Worm (Caenorhabditis elegans) whole organism, L4 larva: Measurements from ENCODE around the gene F09C8.1.

Source experiments
- D1046.2 ChIP-seq: fragments of 200-800 bp; sonication (Bioruptor generic); IDR thresholded peaks from 2 replicates; pipeline ENCODE4 v1.3.6; 2022; ENCODE audit warnings: missing genetic modification characterization, missing compliant biosample characterization
- F26F4.8 ChIP-seq: fragments of 200-800 bp; sonication (Bioruptor generic); conservative IDR thresholded peaks from 2 replicates; pipeline ENCODE4 v1.3.6; 2022; ENCODE audit warnings: missing genetic modification characterization, missing compliant biosample characterization
- F37D6.2 ChIP-seq: sonication (generic microtip); optimal IDR thresholded peaks from 2 replicates; lab custom pipeline; 2016; ENCODE audit warnings: mild to moderate bottlenecking, missing genetic modification characterization, missing compliant biosample characterization
- F49E8.2 ChIP-seq: sonication (generic microtip); optimal IDR thresholded peaks from 2 replicates; lab custom pipeline; 2016; ENCODE audit warnings: missing compliant biosample characterization, mild to moderate bottlenecking, missing genetic modification characterization, borderline replicate concordance
- T20F7.1 ChIP-seq: fragments of 200-800 bp; sonication (Bioruptor generic); optimal IDR thresholded peaks from 2 replicates; lab custom pipeline; 2018; ENCODE audit warnings: mild to moderate bottlenecking, missing genetic modification characterization, missing compliant biosample characterization
- ZK337.2 ChIP-seq: fragments of 200-800 bp; sonication (Bioruptor generic); IDR thresholded peaks from 2 replicates; pipeline ENCODE4 v1.3.6; 2022; ENCODE audit warnings: missing genetic modification reagents, missing genetic modification characterization, missing compliant biosample characterization
- aha-1 ChIP-seq: fragments of 150-350 bp; peaks from one replicate; lab custom pipeline; 2014; ENCODE audit warnings: missing biosample characterization, missing genetic modification characterization
- ama-1 ChIP-seq: fragments of 150-350 bp; optimal IDR thresholded peaks from 2 replicates; lab custom pipeline; 2014; ENCODE audit warnings: inconsistent platforms, mixed read lengths
- ceh-20 ChIP-seq: fragments of 200-800 bp; sonication (Bioruptor generic); IDR thresholded peaks from 2 replicates; pipeline ENCODE4 v1.3.6; 2022; ENCODE audit warnings: missing genetic modification reagents, missing genetic modification characterization, missing compliant biosample characterization
- ceh-62 ChIP-seq: sonication (generic microtip); optimal IDR thresholded peaks from 2 replicates; lab custom pipeline; 2017; ENCODE audit warnings: missing biosample characterization, missing genetic modification characterization
- ceh-82 ChIP-seq: sonication (generic microtip); optimal IDR thresholded peaks from 2 replicates; lab custom pipeline; 2017; ENCODE audit warnings: missing biosample characterization, missing genetic modification characterization
- cey-2 ChIP-seq: sonication (generic microtip); optimal IDR thresholded peaks from 3 replicates; lab custom pipeline; 2017; ENCODE audit warnings: missing genetic modification characterization, mild to moderate bottlenecking, missing compliant biosample characterization, antibody characterized with exemption, borderline replicate concordance; ENCODE audit not compliant: insufficient read depth
- ctbp-1 ChIP-seq: fragments of 200-800 bp; sonication (Bioruptor generic); IDR thresholded peaks from 2 replicates; pipeline ENCODE4 v1.3.6; 2022; ENCODE audit warnings: missing genetic modification reagents, missing genetic modification characterization, missing compliant biosample characterization
- daf-16 ChIP-seq, 3 experiments: sonication (generic microtip); optimal IDR thresholded peaks; 2 replicates each; lab custom pipeline; 2016 to 2017; ENCODE audit warnings: missing genetic modification characterization in 3 of 3, missing genetic modification reagents in 3 of 3, mild to moderate bottlenecking in 2 of 3, missing compliant biosample characterization in 2 of 3, missing biosample characterization in 1 of 3, moderate library complexity in 1 of 3
- daf-19 ChIP-seq: fragments of 200-800 bp; sonication (Bioruptor generic); conservative IDR thresholded peaks from 2 replicates; pipeline ENCODE4 v1.3.6; 2022; ENCODE audit warnings: missing genetic modification characterization, missing compliant biosample characterization
- dve-1 ChIP-seq: sonication (generic microtip); optimal IDR thresholded peaks from 2 replicates; lab custom pipeline; 2017; ENCODE audit warnings: antibody characterized with exemption, mild to moderate bottlenecking, missing genetic modification characterization, missing compliant biosample characterization; ENCODE audit not compliant: insufficient read depth
- fkh-10 ChIP-seq: fragments of 150-350 bp; optimal IDR thresholded peaks from 2 replicates; lab custom pipeline; 2014; ENCODE audit warnings: missing biosample characterization, missing genetic modification reagents, missing genetic modification characterization
- gei-8 ChIP-seq: fragments of 200-800 bp; sonication (Bioruptor generic); optimal IDR thresholded peaks from 2 replicates; lab custom pipeline; 2018; ENCODE audit warnings: mild to moderate bottlenecking, missing genetic modification characterization, missing compliant biosample characterization
- hif-1 ChIP-seq, 2 experiments: sonication (generic microtip); optimal IDR thresholded peaks; 2 replicates each; lab custom pipeline; 2016 to 2017; ENCODE audit warnings: missing compliant biosample characterization in 2 of 2, missing genetic modification characterization in 2 of 2, missing genetic modification reagents in 2 of 2, missing genotype in 2 of 2, mild to moderate bottlenecking in 1 of 2
- hlh-11 ChIP-seq: fragments of 200-800 bp; sonication (Bioruptor generic); optimal IDR thresholded peaks from 2 replicates; lab custom pipeline; 2018; ENCODE audit warnings: mild to moderate bottlenecking, missing genetic modification characterization, missing compliant biosample characterization
- hlh-30 ChIP-seq: sonication (generic microtip); optimal IDR thresholded peaks from 2 replicates; lab custom pipeline; 2017; ENCODE audit warnings: antibody characterized with exemption, mild to moderate bottlenecking, missing genetic modification characterization, missing compliant biosample characterization; ENCODE audit not compliant: insufficient read depth
- lin-13 ChIP-seq: fragments of 150-350 bp; optimal IDR thresholded peaks from 2 replicates; lab custom pipeline; 2014; ENCODE audit warnings: missing biosample characterization, missing genetic modification reagents, missing genetic modification characterization
- lin-15B ChIP-seq: fragments of 150-350 bp; sonication (generic microtip); optimal IDR thresholded peaks from 3 replicates; lab custom pipeline; 2014; ENCODE audit warnings: missing biosample characterization, missing genetic modification characterization
- lir-3 ChIP-seq: sonication (generic microtip); optimal IDR thresholded peaks from 2 replicates; lab custom pipeline; 2016; ENCODE audit warnings: mild to moderate bottlenecking, missing genetic modification characterization, missing compliant biosample characterization
- lsy-2 ChIP-seq, 2 experiments: fragments of 150-350 bp in 1 of 2; sonication (generic microtip) in 1 of 2; optimal IDR thresholded peaks; 2 replicates each; lab custom pipeline; 2014 to 2017; ENCODE audit warnings: missing biosample characterization in 2 of 2, missing genetic modification characterization in 2 of 2
- madf-9 ChIP-seq: fragments of 200-800 bp; sonication (Bioruptor generic); conservative IDR thresholded peaks from 2 replicates; pipeline ENCODE4 v1.3.6; 2022; ENCODE audit warnings: missing genetic modification reagents, missing genetic modification characterization, missing compliant biosample characterization
- mep-1 ChIP-seq: fragments of 150-350 bp; sonication (generic microtip); optimal IDR thresholded peaks from 3 replicates; lab custom pipeline; 2014; ENCODE audit warnings: missing biosample characterization, missing genetic modification characterization
- mes-2 ChIP-seq: sonication (generic microtip); optimal IDR thresholded peaks from 2 replicates; lab custom pipeline; 2016; ENCODE audit warnings: missing genotype, mild to moderate bottlenecking, missing genetic modification characterization, missing compliant biosample characterization; ENCODE audit not compliant: poor library complexity, severe bottlenecking
- mxl-3 ChIP-seq: fragments of 200-800 bp; sonication (Bioruptor generic); optimal IDR thresholded peaks from 2 replicates; lab custom pipeline; 2018; ENCODE audit warnings: mild to moderate bottlenecking, missing genetic modification characterization, missing compliant biosample characterization
- nhr-28 ChIP-seq: fragments of 150-350 bp; optimal IDR thresholded peaks from 2 replicates; lab custom pipeline; 2014; ENCODE audit warnings: missing biosample characterization, missing genetic modification characterization
- nhr-41 ChIP-seq: fragments of 200-800 bp; sonication (Bioruptor generic); IDR thresholded peaks from 2 replicates; pipeline ENCODE4 v1.3.6; 2022; ENCODE audit warnings: missing genetic modification reagents, missing genetic modification characterization, missing compliant biosample characterization
- nhr-48 ChIP-seq: sonication (generic microtip); optimal IDR thresholded peaks from 2 replicates; lab custom pipeline; 2016; ENCODE audit warnings: mild to moderate bottlenecking, missing genetic modification characterization, missing compliant biosample characterization
- nhr-6 ChIP-seq: fragments of 150-350 bp; optimal IDR thresholded peaks from 2 replicates; lab custom pipeline; 2014; ENCODE audit warnings: missing biosample characterization, missing genetic modification characterization
- nhr-76 ChIP-seq: fragments of 150-350 bp; optimal IDR thresholded peaks from 2 replicates; lab custom pipeline; 2014; ENCODE audit warnings: missing biosample characterization, missing genetic modification characterization
- php-3 ChIP-seq: fragments of 200-800 bp; sonication (Bioruptor generic); IDR thresholded peaks from 2 replicates; pipeline ENCODE4 v1.3.6; 2022; ENCODE audit warnings: missing genetic modification reagents, missing genetic modification characterization, missing compliant biosample characterization
- pqm-1 ChIP-seq: sonication (generic microtip); optimal IDR thresholded peaks from 2 replicates; lab custom pipeline; 2017; ENCODE audit warnings: missing biosample characterization, missing genetic modification characterization
- skn-1 ChIP-seq: fragments of 150-350 bp; optimal IDR thresholded peaks from 2 replicates; lab custom pipeline; 2014; ENCODE audit warnings: missing biosample characterization, missing genetic modification characterization
- snpc-4 ChIP-seq: fragments of 150-350 bp; optimal IDR thresholded peaks from 2 replicates; lab custom pipeline; 2014; ENCODE audit warnings: missing biosample characterization, missing genetic modification characterization
- spr-3 ChIP-seq: fragments of 200-800 bp; sonication (Bioruptor generic); optimal IDR thresholded peaks from 2 replicates; lab custom pipeline; 2018; ENCODE audit warnings: mild to moderate bottlenecking, missing genetic modification characterization, missing compliant biosample characterization
- zfp-2 ChIP-seq: sonication (generic microtip); optimal IDR thresholded peaks from 2 replicates; lab custom pipeline; 2016; ENCODE audit warnings: mild to moderate bottlenecking, missing genetic modification characterization, missing compliant biosample characterization
- zip-11 ChIP-seq: fragments of 200-800 bp; sonication (Bioruptor generic); IDR thresholded peaks from 2 replicates; pipeline ENCODE4 v1.3.6; 2022; ENCODE audit warnings: missing genetic modification characterization, missing compliant biosample characterization
- ztf-7 ChIP-seq: fragments of 150-350 bp; optimal IDR thresholded peaks from 2 replicates; lab custom pipeline; 2014; ENCODE audit warnings: missing biosample characterization, missing genetic modification characterization

Gene F09C8.1

ce11 chrX:16155216-16155991 lies 7.9 kb downstream of the F09C8.1 start (continued):
- TF ChIP-seq snpc-4 (tag; lab: Kevin White, UChicago) = no peak
- peak; percentile 58 for TF ChIP-seq aha-1 (tag; lab: Kevin White, UChicago)
- no peak for TF ChIP-seq php-3 (GFP tag; lab: Robert Waterston, UW)
- no peak for TF ChIP-seq mes-2 (tag; lab: Kevin White, UChicago)

- TF ChIP-seq nhr-6 (tag; lab: Kevin White, UChicago) (no peak), ceh-20 (GFP tag; lab: Robert Waterston, UW) (no peak), nhr-28 (peak; percentile 39), daf-16 (GFP tag; optimal IDR thresholded peaks at IDR 0.05; lab: Kevin White, UChicago) (no peak), daf-16 (tag; optimal IDR thresholded peaks at IDR 0.05; lab: Kevin White, UChicago) (no peak), lin-13 (GFP tag; lab: Kevin White, UChicago) (no peak), nhr-76 (tag; lab: Kevin White, UChicago) (no peak), daf-19 (GFP tag; lab: Robert Waterston, UW) (no peak), D1046.2 (GFP tag; lab: Robert Waterston, UW) (no peak), pqm-1 (peak; percentile 50), aha-1 (tag; lab: Kevin White, UChicago) (peak; percentile 59), nhr-48 (no peak), madf-9 (GFP tag; lab: Robert Waterston, UW) (no peak)
Measured at ce11 chrX:16153744-16154143, 9.6 kb downstream of the F09C8.1 start.

DNA sequence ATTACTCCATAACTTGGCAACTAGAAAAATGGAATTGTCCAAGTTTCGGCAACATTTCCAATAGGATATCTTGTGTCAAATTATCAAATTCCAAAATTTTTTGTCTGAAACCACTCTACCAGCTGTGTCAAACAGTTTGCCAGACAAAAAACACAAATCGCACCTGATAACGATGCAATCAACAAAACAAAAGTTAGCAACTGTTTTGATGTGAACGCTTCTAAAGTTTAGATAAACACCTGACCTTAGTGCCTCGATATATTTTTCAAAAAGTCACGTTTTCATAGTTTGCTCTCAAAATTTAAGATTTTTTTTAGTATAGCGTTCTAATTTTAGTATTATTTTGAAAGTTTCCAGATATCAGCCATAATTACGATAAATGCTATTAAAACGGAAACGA lies 12.0 kb downstream of the F09C8.1 start:
- TF ChIP-seq T20F7.1 (GFP tag; lab: Kevin White, UChicago) = no peak
- peak in 1 of 2 experiments; percentile 61 for TF ChIP-seq daf-16 (GFP tag; optimal IDR thresholded peaks at IDR 0.05; lab: Kevin White, UChicago)
- TF ChIP-seq daf-16 (tag; optimal IDR thresholded peaks at IDR 0.05; lab: Kevin White, UChicago) = peak; percentile 33
- no peak for TF ChIP-seq madf-9 (GFP tag; lab: Robert Waterston, UW)
- TF ChIP-seq hif-1 (tag; optimal IDR thresholded peaks at IDR 0.05; lab: Kevin White, UChicago) = peak in 1 of 2 experiments; percentile 93
- no peak for TF ChIP-seq ZK337.2 (GFP tag; lab: Robert Waterston, UW)
- TF ChIP-seq hlh-30 (tag; lab: Kevin White, UChicago) = peak; percentile 9
- TF ChIP-seq hlh-11 (tag; lab: Kevin White, UChicago) = peak; percentile 8
- TF ChIP-seq zip-11 (GFP tag; lab: Robert Waterston, UW) = no peak
- TF ChIP-seq lin-15B = no peak
- no peak for TF ChIP-seq aha-1 (tag; lab: Kevin White, UChicago)
- TF ChIP-seq, all 104 proteins: peak for 4

- TF ChIP-seq hlh-11 (tag; lab: Kevin White, UChicago) (peak; percentile 88), mep-1 (peak; percentile 51), lir-3 (tag; lab: Kevin White, UChicago) (no peak), snpc-4 (tag; lab: Kevin White, UChicago) (no peak), hlh-30 (tag; lab: Kevin White, UChicago) (peak; percentile 59), zfp-2 (tag; lab: Kevin White, UChicago) (no peak), fkh-10 (GFP tag; lab: Kevin White, UChicago) (no peak), F26F4.8 (no peak), skn-1 (no peak), lsy-2 (tag; optimal IDR thresholded peaks at IDR 0.05; lab: Kevin White, UChicago) (peak in 1 of 2 experiments; percentile 34), ama-1 (lab: Kevin White, UChicago) (no peak), F49E8.2 (tag; lab: Kevin White, UChicago) (no peak), mxl-3 (peak; percentile 75), ZK337.2 (GFP tag; lab: Robert Waterston, UW) (no peak), ctbp-1 (0 out of 2 replicates have a peak, but pooled peaks have one; percentile 29), ceh-82 (no peak), nhr-41 (GFP tag; lab: Robert Waterston, UW) (no peak), daf-16 (GFP tag; optimal IDR thresholded peaks at IDR 0.05; lab: Kevin White, UChicago) (no peak), daf-16 (tag; optimal IDR thresholded peaks at IDR 0.05; lab: Kevin White, UChicago) (peak; percentile 66), nhr-6 (tag; lab: Kevin White, UChicago) (peak; percentile 83), ztf-7 (no peak), ceh-62 (tag; lab: Kevin White, UChicago) (no peak), F37D6.2 (no peak), gei-8 (GFP tag; lab: Kevin White, UChicago) (no peak), spr-3 (GFP tag; lab: Kevin White, UChicago) (peak; percentile 27), dve-1 (tag; lab: Kevin White, UChicago) (peak; percentile 54), cey-2 (tag; lab: Kevin White, UChicago) (no peak)
Measured at ce11 chrX:16150153-16150552, 13.2 kb downstream of the F09C8.1 start.
